Fruit fly (Drosophila melanogaster): ENCODE measurements around the gene LeuRS.

Gene LeuRS

DNA sequence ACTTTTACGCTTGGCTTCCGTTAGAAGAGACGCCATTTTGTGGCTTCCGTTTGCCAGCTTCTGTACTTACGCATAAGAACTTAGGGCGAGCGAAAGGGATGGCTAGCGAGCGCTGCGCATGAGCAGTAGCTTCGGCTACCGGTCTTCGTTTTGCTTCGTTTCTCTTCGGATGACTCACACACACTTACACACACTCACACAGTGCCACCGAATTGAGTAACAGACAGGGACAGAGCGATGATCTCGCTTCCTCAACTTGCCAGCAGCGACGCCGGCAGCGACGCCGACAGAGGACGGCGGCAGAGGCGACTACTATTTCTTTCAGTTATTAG, 24.9 kb upstream of the LeuRS start:
- no peak for TF ChIP-seq CG17801 (GFP tag; optimal IDR thresholded peaks at IDR 0.05; ENCODE audit: partially characterized antibody)

- TF ChIP-seq CG17801 (GFP tag; optimal IDR thresholded peaks at IDR 0.05; ENCODE audit: partially characterized antibody), result no peak
Observed at dm6 chr2L:3538564-3539411, 24.3 kb upstream of the LeuRS start, which contains the start of gene drm. Gene drm, plus strand, starts transcription at chr2L:3539247.

DNA sequence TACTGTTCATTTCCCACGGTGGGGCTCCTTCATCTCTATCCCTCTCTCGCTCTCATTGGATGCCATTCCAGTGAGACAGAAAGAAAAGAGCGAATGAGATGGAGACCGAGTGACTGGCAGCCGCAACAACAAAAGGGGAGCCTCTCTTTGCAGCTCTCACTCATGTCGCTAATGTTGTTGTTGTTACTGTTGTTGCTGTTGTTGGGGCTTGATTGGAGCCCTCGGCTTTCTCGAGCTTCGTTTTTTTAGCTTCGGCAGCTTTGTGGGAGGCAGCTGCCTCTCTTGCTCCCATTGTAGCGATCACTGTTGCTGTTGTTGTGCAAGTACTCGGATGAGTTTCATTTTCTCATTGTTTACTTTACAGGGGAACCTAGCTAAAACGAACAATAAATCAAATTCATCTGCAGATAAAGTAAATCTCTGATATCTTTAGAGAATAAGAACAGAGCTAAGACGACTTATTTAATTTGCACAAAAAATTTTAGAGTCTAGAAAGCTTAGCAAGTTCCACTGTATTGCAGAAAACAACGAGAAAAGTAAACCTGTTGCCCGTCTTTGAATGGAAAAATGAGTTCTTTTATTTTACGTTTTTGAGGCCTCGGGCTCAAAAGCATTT, 19.9 kb upstream of the LeuRS start:
- TF ChIP-seq CG17801 (GFP tag; optimal IDR thresholded peaks at IDR 0.05; ENCODE audit: partially characterized antibody), result no peak

DNA sequence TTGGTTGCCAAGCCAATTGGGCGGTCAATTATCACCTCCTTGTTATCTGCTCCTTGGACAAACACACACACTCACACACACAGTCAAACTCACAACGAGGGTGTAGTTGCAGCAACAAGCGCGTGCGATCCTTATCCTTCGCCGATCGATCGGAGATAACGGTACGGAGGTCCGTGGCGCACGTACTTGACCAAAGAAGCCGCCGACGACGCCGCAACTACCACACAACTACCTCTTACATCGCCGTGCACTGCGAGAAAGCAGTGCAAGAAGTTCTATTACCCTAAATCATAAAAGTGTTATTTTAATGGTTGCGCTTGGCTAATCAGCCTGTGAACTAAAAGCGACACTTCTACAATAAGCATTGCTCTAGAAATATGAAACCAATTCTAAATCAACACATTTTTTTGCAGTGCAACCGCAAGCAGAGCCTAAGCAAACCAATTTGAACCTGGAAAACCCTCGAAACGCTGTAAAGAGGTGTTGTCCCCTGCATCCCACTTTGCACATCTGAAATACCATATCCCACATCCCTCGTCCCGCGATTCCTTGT, 18.6 kb upstream of the LeuRS start:
- no peak for TF ChIP-seq CG17801 (GFP tag; optimal IDR thresholded peaks at IDR 0.05; ENCODE audit: partially characterized antibody)

DNA sequence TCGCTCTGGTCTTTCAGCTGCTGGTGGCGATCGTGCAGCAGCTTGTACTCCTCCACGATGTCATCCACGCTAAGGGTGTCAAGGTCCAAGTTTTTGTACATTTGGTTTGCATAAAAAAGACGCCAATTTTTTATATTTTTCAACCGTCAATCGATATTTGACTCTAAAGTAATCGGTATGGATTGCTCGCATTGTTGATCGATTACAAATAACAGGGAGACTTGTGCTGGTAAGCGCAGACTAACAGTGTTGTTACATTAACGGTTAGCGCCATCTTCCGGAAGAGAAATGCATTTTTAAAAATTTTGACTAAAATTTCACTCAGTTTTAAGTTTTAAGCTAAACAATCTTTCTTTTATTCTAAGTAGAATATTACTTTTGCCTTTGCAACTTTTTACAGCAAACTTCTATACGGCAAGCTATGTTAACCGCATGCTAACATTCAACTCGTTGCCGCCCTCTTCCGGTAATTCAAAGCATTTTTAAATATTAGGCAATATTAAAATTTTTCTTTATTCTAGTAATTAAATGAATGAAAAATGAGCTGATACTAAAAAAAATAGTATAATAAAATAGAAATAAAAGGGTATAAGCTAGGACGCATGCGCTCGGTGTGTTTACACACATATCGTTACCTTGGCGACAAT, 15.9 kb upstream of the LeuRS start, which contains the start of the genes Spindly and IFT57:
TSS of gene Spindly (minus strand) at position 132 of the 647 bp plus-strand sequence.
TSS of gene IFT57 (plus strand) at position 604 of the 647 bp plus-strand sequence.
- no peak for TF ChIP-seq CG17801 (GFP tag; optimal IDR thresholded peaks at IDR 0.05; ENCODE audit: partially characterized antibody)

DNA sequence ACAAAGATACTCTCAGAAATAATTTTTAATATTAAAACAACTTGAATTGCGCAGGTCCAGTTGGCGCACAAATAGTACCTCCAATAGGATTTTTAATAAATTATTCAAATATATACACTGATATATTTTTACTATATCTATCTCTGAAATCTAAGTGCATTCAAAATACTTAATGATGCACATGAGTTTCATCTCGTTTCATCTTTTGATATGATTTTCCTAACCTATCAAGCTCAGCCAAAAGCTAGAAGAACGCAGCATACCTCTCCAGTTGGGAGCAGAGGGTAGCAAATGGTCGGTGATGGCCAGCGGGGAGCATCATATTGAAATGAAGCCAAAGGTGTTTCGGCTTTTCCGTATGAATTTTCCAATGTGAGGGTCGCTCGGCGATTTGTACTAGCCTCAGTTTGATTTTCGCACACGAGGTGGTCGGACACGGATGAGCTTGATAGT, 10.3 kb upstream of the LeuRS start, which contains the start of gene CG8852:
TSS of gene CG8852 (plus strand) at position 403 of the 453 bp plus-strand sequence.
- TF ChIP-seq CG17801 (GFP tag; optimal IDR thresholded peaks at IDR 0.05; ENCODE audit: partially characterized antibody), result no peak

DNA sequence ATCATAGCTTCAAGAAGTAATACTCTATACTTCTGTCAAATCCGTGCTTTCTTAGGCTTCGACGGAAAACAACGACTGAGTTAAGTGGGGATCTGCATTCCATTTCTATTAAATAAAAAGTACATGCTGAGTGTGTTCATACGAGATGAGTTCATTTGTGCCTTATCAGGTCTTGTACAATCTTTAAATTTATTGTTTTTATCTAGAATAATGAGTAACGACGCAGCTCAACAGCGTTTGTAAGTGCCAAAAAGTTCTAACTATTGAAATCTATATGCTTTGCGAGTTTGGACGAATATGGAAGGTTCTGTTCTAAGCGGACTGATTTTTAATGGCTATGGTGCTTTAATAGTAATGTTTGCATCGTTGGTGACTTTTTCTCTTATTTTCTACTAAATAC, 9.5 kb upstream of the LeuRS start, which contains the start of gene Sr-CIV:
TSS of gene Sr-CIV (minus strand) at position 101 of the 400 bp plus-strand sequence.
- no peak for TF ChIP-seq CG17801 (GFP tag; optimal IDR thresholded peaks at IDR 0.05; ENCODE audit: partially characterized antibody)

dm6 chr2L:3519551-3519950, 5.1 kb upstream of the LeuRS start, which contains the start of the genes CG3213 and CG8851:
Gene CG3213, minus strand, starts transcription at chr2L:3519651.
Gene CG8851, plus strand, starts transcription at chr2L:3519677.
- no peak for TF ChIP-seq CG17801 (GFP tag; optimal IDR thresholded peaks at IDR 0.05; ENCODE audit: partially characterized antibody)

DNA sequence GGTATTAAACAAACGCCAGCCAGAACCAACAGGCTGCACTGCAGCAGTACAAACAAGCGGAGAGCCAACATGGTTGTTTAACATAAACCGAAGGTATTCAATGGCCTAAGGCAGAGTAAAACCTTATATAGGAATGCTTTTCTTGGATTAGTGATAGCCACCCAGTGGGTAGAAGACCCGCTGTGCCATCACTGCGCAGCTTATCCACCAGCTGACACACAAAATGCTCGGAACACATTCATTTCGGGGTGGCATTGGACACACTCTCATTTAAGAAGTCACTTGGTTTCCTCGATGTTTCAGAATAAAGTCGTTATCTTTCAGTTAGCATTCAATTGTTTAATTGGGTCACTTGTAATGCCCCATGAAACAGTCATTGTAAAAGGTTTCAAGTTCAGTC, 4.5 kb downstream of the LeuRS start, which contains the start of gene CG31954:
TSS of gene CG31954 (minus strand) at position 101 of the 400 bp plus-strand sequence.
- TF ChIP-seq CG17801 (GFP tag; optimal IDR thresholded peaks at IDR 0.05; ENCODE audit: partially characterized antibody), result no peak

DNA sequence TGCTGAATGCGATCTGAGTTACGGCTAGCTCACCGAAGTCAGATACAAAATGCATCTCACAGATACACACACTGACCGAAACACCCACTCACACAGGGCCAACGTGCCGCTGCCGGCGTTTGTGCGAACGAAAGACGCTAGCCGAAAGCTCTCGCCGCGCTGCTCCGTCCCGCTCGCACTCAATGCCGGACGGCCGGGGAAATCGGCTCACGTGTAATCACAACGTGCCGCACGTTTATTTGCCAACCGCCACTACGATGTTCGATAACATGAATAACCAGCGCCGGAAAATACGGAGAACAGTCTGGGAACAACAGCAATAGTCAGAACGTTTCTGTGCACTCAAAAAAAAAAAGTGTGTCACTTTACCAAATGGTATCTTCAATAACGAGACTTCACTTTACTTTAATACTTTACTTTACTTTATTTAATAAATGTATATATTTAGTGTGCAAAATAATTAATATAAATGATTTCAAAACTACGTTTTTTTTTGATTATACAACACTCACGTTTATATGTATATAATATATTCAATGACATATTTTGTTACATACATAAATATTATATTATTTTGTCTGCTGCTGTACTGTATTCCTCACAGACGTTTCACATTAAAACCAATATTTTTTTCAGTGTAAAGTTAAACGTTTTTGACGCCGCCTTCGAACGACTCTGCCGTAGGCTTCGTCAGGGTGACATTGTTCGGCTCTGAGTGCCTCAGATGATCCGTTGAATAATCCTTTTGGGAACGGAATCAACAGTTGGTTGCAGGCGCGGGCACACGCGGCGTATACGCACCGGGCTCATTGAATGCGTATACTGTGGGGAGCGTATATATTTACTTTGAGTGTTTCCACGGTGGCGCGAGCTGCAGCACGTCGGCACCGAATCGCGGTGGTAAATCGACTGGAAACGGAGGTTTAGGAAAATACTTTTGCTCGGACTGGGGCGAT, 7.0 kb downstream of the LeuRS start, which contains the start of gene tim:
TSS of gene tim (minus strand) at position 911 of the 956 bp plus-strand sequence.
- TF ChIP-seq CG17801 (GFP tag; optimal IDR thresholded peaks at IDR 0.05; ENCODE audit: partially characterized antibody), result peak; percentile 74

- no peak for TF ChIP-seq CG17801 (GFP tag; optimal IDR thresholded peaks at IDR 0.05; ENCODE audit: partially characterized antibody)
Observed at dm6 chr2L:3506806-3507205, 7.7 kb downstream of the LeuRS start.

- TF ChIP-seq CG17801 (GFP tag; optimal IDR thresholded peaks at IDR 0.05; ENCODE audit: partially characterized antibody), result no peak
Observed at dm6 chr2L:3506322-3506721, 8.1 kb downstream of the LeuRS start.

DNA sequence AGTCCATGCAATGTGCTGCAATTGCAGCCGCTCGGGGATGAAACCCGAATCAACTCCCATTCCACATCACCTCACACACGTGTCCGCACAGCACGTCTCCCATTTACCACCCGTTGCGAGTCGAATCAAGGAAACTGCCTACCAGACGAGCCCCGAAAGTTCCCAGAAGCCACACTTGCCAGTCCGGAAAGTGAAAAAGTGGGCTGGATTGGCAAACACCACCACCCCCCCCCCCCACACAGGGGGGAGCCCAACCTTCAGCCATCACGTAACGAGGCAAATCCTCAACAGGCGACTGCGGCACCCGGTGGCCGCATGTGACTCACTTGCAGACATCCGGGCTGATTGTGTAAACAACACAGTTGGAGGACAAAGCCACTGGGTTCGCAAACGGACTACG, 9.6 kb downstream of the LeuRS start:
- no peak for TF ChIP-seq CG17801 (GFP tag; optimal IDR thresholded peaks at IDR 0.05; ENCODE audit: partially characterized antibody)

DNA sequence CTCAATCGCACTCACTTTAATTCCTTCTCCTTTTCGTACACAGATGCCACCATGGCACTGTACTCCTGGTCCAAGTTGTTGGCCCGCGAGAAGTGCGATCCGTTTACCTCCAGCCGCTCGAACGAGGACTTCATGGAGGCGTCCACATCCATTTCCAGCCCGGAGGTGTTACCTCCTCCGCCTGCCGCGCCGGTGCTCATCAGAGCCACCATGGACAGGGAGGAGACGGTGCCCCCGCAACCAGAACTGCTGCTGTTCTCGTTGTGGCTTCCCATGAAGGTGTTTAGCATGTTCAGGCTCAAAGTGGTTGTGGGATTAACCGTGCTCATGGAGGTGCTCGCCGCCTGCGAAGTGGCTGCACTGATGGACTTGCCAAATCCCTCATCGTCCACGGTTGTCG, 19.0 kb downstream of the LeuRS start:
- TF ChIP-seq CG17801 (GFP tag; optimal IDR thresholded peaks at IDR 0.05; ENCODE audit: partially characterized antibody), result no peak

Data from ovary, adult (tissue).